Fruit fly (Drosophila melanogaster): ENCODE data around the gene cad.

cad gene

DNA sequence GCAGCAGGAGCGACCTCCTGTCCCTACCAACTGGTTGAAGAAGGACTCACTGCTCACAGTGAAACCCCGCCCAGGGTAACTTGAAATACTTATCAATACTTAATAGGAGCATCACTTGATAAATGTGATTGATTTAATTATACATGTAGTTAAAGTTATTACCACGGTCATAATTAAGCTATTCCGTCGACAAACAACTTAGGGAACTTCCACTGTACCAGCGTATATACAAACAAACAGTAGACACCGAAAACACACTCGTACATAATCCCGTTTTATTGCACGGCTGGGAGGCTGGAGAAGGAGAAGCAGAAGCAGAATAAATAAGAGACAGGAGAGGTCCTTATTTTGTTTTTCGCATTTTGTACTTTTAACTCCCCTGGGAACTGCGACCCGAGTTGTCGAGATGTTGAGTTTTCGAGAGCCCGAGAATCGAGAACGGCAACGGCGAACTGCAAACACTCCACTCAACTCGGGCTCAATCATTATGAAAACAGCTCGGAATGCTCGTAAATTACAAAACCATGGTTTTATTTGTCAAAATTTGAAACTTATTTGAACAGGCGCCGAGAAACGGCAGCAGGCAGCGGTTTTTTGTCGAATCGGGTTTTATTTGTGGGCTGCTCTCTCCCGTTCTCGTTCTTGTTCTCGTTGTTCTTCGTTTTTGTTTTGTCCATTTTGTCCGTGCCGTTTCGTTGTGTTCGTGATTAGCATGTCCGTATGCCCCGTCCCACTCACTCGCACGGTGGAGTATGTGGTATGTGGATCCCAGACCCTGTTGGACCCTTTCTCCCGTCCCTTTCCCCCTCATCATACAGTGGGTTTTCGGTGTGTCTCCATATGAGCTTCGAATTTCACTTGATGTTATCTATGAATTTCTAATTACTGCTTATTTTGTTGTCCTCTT lies 29.7 kb downstream of the cad start (continued):
- TF ChIP-seq Stat92E (GFP tag; optimal IDR thresholded peaks at IDR 0.05) (no peak), unc-4 (GFP tag; IDR thresholded peaks at IDR 0.05; ENCODE audit: partially characterized antibody) (no peak), CG8089 (GFP tag; optimal IDR thresholded peaks at IDR 0.05) (peak; percentile 37), CG13424 (tag; optimal IDR thresholded peaks at IDR 0.05) (peak; percentile 67), BtbVII (GFP tag; optimal IDR thresholded peaks at IDR 0.05) (peak; percentile 85), lilli (GFP tag; optimal IDR thresholded peaks at IDR 0.05) (peak; percentile 87), CG14667 (GFP tag; IDR thresholded peaks at IDR 0.05) (peak; percentile 71), grau (tag; optimal IDR thresholded peaks at IDR 0.05) (peak; percentile 97), ci (GFP tag; IDR thresholded peaks at IDR 0.05) (peak; percentile 86), br (optimal IDR thresholded peaks at IDR 0.05) (no peak), org-1 (GFP tag; optimal IDR thresholded peaks at IDR 0.05) (peak; percentile 74), peb (GFP tag; IDR thresholded peaks at IDR 0.05) (0 out of 2 replicates have a peak, but pooled peaks have one; percentile 18), nerfin-2 (GFP tag; IDR thresholded peaks at IDR 0.05; ENCODE audit: partially characterized antibody) (no peak), Xrp1 (GFP tag; IDR thresholded peaks at IDR 0.05) (peak; percentile 82), HLHmδ (GFP tag; optimal IDR thresholded peaks at IDR 0.05) (no peak), nom (GFP tag; optimal IDR thresholded peaks at IDR 0.05) (peak; percentile 94), CG33213 (GFP tag; optimal IDR thresholded peaks at IDR 0.05) (peak; percentile 68), Gsc (GFP tag; IDR thresholded peaks at IDR 0.05) (no peak), CG8290 (GFP tag; optimal IDR thresholded peaks at IDR 0.05) (no peak), CG8290 (tag; optimal IDR thresholded peaks at IDR 0.05) (peak in 1 of 2 experiments; percentile 96), CG7556 (GFP tag; optimal IDR thresholded peaks at IDR 0.05) (peak; percentile 86), Eip74EF (GFP tag; optimal IDR thresholded peaks at IDR 0.05) (no peak), TFAM (GFP tag; optimal IDR thresholded peaks at IDR 0.05) (no peak), Six4 (GFP tag; optimal IDR thresholded peaks at IDR 0.05) (peak; percentile 46), CG6175 (GFP tag; IDR thresholded peaks at IDR 0.05) (peak; percentile 58; the same call in 1 of the 3 replicates), Hr39 (optimal IDR thresholded peaks at IDR 0.05) (no peak), crol (GFP tag; IDR thresholded peaks at IDR 0.05) (peak; percentile 84), CG12659 (GFP tag; optimal IDR thresholded peaks at IDR 0.05) (peak; percentile 70), ham (GFP tag; IDR thresholded peaks at IDR 0.05) (no peak), run (tag; optimal IDR thresholded peaks at IDR 0.05) (no peak), Dek (tag; optimal IDR thresholded peaks at IDR 0.05) (peak; percentile 80), hb (GFP tag; IDR thresholded peaks at IDR 0.05; ENCODE audit: partially characterized antibody) (no peak), unpg (GFP tag; optimal IDR thresholded peaks at IDR 0.05) (peak; percentile 77), ab (GFP tag; optimal IDR thresholded peaks at IDR 0.05) (no peak), CG18619 (GFP tag; optimal IDR thresholded peaks at IDR 0.05) (peak; percentile 66), Xbp1 (GFP tag; optimal IDR thresholded peaks at IDR 0.05) (peak; percentile 70), CG18599 (GFP tag; optimal IDR thresholded peaks at IDR 0.05) (peak; percentile 96), Vsx1 (GFP tag; optimal IDR thresholded peaks at IDR 0.05) (peak; percentile 52), onecut (GFP tag; IDR thresholded peaks at IDR 0.05) (peak; percentile 51), CG3726 (GFP tag; IDR thresholded peaks at IDR 0.05) (0 out of 3 replicates have a peak, but pooled peaks have one; percentile 33), Bdp1 (GFP tag; optimal IDR thresholded peaks at IDR 0.05) (peak; percentile 66), sna (GFP tag; IDR thresholded peaks at IDR 0.05; ENCODE audit: partially characterized antibody) (no peak), fu2 (GFP tag; optimal IDR thresholded peaks at IDR 0.05) (peak; percentile 73), ems (GFP tag; optimal IDR thresholded peaks at IDR 0.05) (peak; percentile 62), CG1233 (GFP tag; optimal IDR thresholded peaks at IDR 0.05) (peak; percentile 69), CG17385 (GFP tag; optimal IDR thresholded peaks at IDR 0.05) (peak; percentile 65), CG7357 (GFP tag; IDR thresholded peaks at IDR 0.05) (peak; percentile 71; the same call in 2 of the 3 replicates), sob (GFP tag; IDR thresholded peaks at IDR 0.05) (peak; percentile 76), tup (GFP tag; optimal IDR thresholded peaks at IDR 0.05) (peak; percentile 22)

Data from whole organism, embryonic.